Fruit fly (Drosophila melanogaster) whole organism, adult: ENCODE measurements around the gene chico.

ENCODE experiments used
- CG12768 ChIP-seq: fragments of 200-800 bp; sonication (Bioruptor generic); optimal IDR thresholded peaks from 2 replicates; lab custom pipeline; 2017; ENCODE audit warnings: missing biosample characterization, missing genetic modification characterization, mild to moderate bottlenecking, moderate library complexity, missing genetic modification reagents
- CG14711 ChIP-seq: fragments of 200-800 bp; sonication (Bioruptor generic); optimal IDR thresholded peaks from 2 replicates; lab custom pipeline; 2018; ENCODE audit warnings: missing biosample characterization, mild to moderate bottlenecking, missing genetic modification characterization, moderate library complexity
- CG1620 ChIP-seq: fragments of 200-800 bp; sonication (Bioruptor generic); optimal IDR thresholded peaks from 2 replicates; lab custom pipeline; 2016; ENCODE audit warnings: missing biosample characterization, missing genetic modification characterization
- CG5204 ChIP-seq: fragments of 200-800 bp; sonication (Bioruptor generic); optimal IDR thresholded peaks from 2 replicates; lab custom pipeline; 2016; ENCODE audit warnings: missing biosample characterization, missing genetic modification characterization
- Clk ChIP-seq: fragments of 200-800 bp; sonication (Bioruptor generic); optimal IDR thresholded peaks from 2 replicates; lab custom pipeline; 2017; ENCODE audit warnings: missing biosample characterization, missing genetic modification characterization
- Hr96 ChIP-seq: fragments of 200-800 bp; sonication (Bioruptor generic); optimal IDR thresholded peaks from 2 replicates; lab custom pipeline; 2016; ENCODE audit warnings: missing biosample characterization, missing genetic modification characterization
- bab1 ChIP-seq: fragments of 200-800 bp; sonication (Bioruptor generic); optimal IDR thresholded peaks from 3 replicates; lab custom pipeline; 2019; ENCODE audit warnings: missing biosample characterization, mild to moderate bottlenecking, missing genetic modification characterization, moderate library complexity
- kay ChIP-seq: fragments of 200-800 bp; sonication (Bioruptor generic); peaks from one replicate; lab custom pipeline; 2016; ENCODE audit warnings: missing biosample characterization, missing genetic modification characterization, borderline replicate concordance
- ovo ChIP-seq: fragments of 200-800 bp; sonication (Bioruptor generic); optimal IDR thresholded peaks from 2 replicates; lab custom pipeline; 2016; ENCODE audit warnings: missing biosample characterization, missing genetic modification characterization
- pad ChIP-seq: fragments of 200-800 bp; sonication (Bioruptor generic); optimal IDR thresholded peaks from 3 replicates; lab custom pipeline; 2017; ENCODE audit warnings: missing biosample characterization, missing genetic modification characterization, mild to moderate bottlenecking, moderate library complexity, missing genetic modification reagents
- tj ChIP-seq: fragments of 200-800 bp; sonication (Bioruptor generic); optimal IDR thresholded peaks from 3 replicates; lab custom pipeline; 2017; ENCODE audit warnings: missing biosample characterization, mild to moderate bottlenecking, missing genetic modification characterization, moderate library complexity
- toe ChIP-seq: fragments of 200-800 bp; sonication (Bioruptor generic); optimal IDR thresholded peaks from 2 replicates; lab custom pipeline; 2016; ENCODE audit warnings: missing biosample characterization, missing genetic modification characterization

DNA sequence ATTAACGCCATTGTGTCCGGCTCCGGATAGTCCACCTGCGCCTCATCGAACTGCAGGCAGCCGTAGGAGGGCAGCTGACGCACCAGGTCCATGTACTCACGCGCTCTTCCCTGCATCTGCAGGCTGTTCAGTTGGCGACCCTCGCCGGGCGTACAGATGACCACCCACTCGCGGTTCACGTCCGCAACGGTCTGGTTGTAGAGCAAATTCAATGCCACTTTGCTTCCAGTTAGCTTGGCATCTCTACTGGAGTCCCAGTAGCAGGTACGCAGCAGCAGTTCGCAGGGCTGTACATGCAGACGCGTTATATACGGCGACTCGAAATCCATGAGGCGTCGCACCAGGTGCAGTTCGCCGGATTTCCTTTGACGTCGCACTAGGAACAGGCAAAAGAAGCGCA, 40.9 kb downstream of the chico start:
- TF ChIP-seq CG14711 (tag; lab: Kevin White, UChicago) (no peak), CG5204 (no peak), CG1620 (GFP tag; lab: Kevin White, UChicago) (no peak), ovo (GFP tag; lab: Kevin White, UChicago) (no peak), toe (GFP tag; lab: Kevin White, UChicago) (no peak), pad (GFP tag; lab: Kevin White, UChicago) (no peak), Hr96 (no peak), tj (GFP tag; lab: Kevin White, UChicago) (no peak), kay (GFP tag; lab: Kevin White, UChicago) (no peak), bab1 (GFP tag; lab: Kevin White, UChicago) (no peak), CG12768 (GFP tag; lab: Kevin White, UChicago) (no peak), Clk (GFP tag; lab: Kevin White, UChicago) (no peak)
